Fruit fly (Drosophila melanogaster) whole organism: ENCODE data around the gene CG12522.

Source experiments
- CG8478 ChIP-seq: fragments of >200 bp; optimal IDR thresholded peaks from 2 replicates; lab custom pipeline; 2018; ENCODE audit warnings: inconsistent platforms
- Dll ChIP-seq: fragments of >200 bp; optimal IDR thresholded peaks from 2 replicates; lab custom pipeline; 2017
- EcR ChIP-seq, 2 experiments: fragments of >200 bp; optimal IDR thresholded peaks; 2 replicates each; lab custom pipeline; 2017; ENCODE audit warnings: missing biosample characterization in 2 of 2, missing genetic modification characterization in 2 of 2, missing genetic modification reagents in 2 of 2
- pan ChIP-seq: fragments of >200 bp; optimal IDR thresholded peaks from 2 replicates; lab custom pipeline; 2017
- psq ChIP-seq: fragments of >200 bp; optimal IDR thresholded peaks from 2 replicates; lab custom pipeline; 2017
- usp ChIP-seq: fragments of >200 bp; optimal IDR thresholded peaks from 2 replicates; lab custom pipeline; 2017; ENCODE audit warnings: missing biosample characterization, missing genetic modification characterization, mixed read lengths

Gene CG12522

DNA sequence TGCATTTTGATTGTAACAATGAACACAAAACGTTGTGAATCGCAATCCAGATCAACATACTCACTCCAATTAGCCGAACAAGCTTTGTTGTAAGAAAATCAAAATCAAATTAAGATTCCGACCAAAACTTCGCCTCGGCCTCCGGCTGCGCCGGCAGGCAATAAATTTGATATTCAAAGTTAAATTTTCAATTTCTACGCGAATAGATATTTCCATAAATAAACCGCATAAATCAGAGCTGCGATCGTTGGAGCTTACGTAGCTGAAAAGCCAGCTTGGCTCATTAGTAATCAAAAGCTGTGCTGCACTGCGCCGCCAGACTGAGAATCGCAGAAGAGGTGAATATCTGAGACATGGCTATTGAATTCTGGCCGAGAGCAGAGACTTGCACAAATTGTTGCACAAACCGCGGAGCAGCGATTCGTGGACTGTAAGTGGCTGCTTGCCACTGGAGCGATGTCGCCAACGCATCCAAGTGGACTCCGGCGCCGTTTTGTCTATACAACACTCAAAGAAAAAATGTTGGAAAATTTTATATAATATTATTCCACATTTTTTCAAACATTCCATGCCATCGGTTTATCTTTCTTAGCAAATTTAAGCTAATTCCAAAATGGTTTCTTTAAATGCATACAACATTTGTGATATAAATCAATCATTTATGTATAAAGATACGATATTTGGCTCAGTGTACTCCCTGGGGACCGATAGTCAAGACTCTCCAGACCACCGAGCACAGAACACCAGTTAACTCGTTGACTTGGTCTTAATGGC is 40.6 kb downstream of the CG12522 start:
- TF ChIP-seq psq (lab: Kevin White, UChicago) (no peak), CG8478 (lab: Kevin White, UChicago) (no peak), pan (lab: Kevin White, UChicago) (no peak), Dll (lab: Kevin White, UChicago) (no peak), EcR (GFP tag; optimal IDR thresholded peaks at IDR 0.05; lab: Kevin White, UChicago) (no peak), usp (no peak)

DNA sequence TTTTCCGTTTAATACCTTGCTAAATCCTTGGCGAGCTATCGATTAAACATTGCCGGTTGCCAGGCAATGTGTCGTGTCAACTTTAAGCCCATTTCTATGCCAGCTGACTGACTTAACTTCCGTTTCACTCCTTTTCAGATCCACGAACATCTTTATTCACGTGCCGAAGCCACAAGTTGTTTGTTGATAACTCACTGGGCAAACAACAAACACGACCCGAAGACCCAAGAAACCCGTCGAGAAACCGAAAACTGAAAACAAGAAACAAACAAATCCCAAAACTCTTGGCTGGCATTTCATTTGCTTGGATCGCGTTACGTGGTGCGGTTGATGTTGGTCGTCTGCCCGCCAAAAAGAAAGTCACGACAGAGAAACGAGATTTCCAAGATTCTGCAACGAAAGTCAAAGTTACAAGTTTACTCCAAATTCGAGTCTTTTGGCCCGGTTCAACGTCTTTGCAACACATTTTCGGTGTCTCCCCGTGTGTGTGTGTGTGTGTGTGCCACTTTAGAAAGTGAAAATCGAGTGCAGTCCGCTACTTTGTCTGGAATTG is 42.8 kb downstream of the CG12522 start, which contains the start of gene CG6216:
CG6216 (minus strand) TSS at position 51 of the 553 bp plus-strand sequence.
- TF ChIP-seq EcR (GFP tag; optimal IDR thresholded peaks at IDR 0.05; lab: Kevin White, UChicago) (no peak), CG8478 (lab: Kevin White, UChicago) (no peak), pan (lab: Kevin White, UChicago) (no peak), usp (no peak), psq (lab: Kevin White, UChicago) (no peak), Dll (lab: Kevin White, UChicago) (no peak)

DNA sequence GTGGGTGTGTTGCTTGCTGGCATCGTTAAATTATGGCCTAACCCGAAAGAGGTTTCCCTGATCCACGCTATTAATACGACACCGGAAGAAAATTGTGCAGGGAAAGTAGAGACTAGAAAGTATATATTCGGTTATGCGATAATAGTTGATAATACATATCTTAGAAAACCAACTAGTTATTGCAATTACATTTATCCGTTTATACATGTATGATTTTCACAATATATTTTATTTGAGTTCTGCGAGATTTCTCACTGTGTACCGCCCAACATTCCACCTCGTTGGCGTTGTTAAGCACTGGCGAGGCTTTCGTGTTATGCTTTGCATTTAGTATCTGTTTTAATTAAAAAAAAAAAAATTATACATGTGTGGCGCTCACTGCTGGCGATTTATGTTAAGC is 47.3 kb downstream of the CG12522 start:
- TF ChIP-seq EcR (GFP tag; optimal IDR thresholded peaks at IDR 0.05; lab: Kevin White, UChicago) (no peak), pan (lab: Kevin White, UChicago) (no peak), Dll (lab: Kevin White, UChicago) (no peak), psq (lab: Kevin White, UChicago) (no peak), CG8478 (lab: Kevin White, UChicago) (no peak), usp (no peak)
